Fruit fly (Drosophila melanogaster) whole organism, embryonic: ENCODE data around the gene SelT.

Experiments used
- Bdp1 ChIP-seq: fragments of 200-800 bp; sonication (Bioruptor generic); optimal IDR thresholded peaks from 3 replicates; lab custom pipeline; 2016; ENCODE audit warnings: missing biosample characterization, missing genetic modification characterization
- Bgb ChIP-seq: fragments of 200-800 bp; sonication (Bioruptor generic); IDR thresholded peaks from 2 replicates; pipeline ENCODE4 v1.3.6; 2022; ENCODE audit warnings: missing biosample characterization, missing genetic modification characterization; ENCODE audit not compliant: partially characterized antibody
- CG11504 ChIP-seq: fragments of 200-800 bp; sonication (Bioruptor generic); optimal IDR thresholded peaks from 3 replicates; lab custom pipeline; 2019; ENCODE audit warnings: missing biosample characterization, mild to moderate bottlenecking, missing genetic modification characterization, moderate library complexity
- CG11560 ChIP-seq: fragments of 200-800 bp; sonication (Bioruptor generic); IDR thresholded peaks from 3 replicates; pipeline ENCODE4 v1.3.6; 2022; ENCODE audit warnings: missing biosample characterization, missing genetic modification characterization
- CG11695 ChIP-seq: fragments of 200-800 bp; sonication (Bioruptor generic); IDR thresholded peaks from 3 replicates; pipeline ENCODE4 v1.3.6; 2022; ENCODE audit warnings: missing biosample characterization, missing genetic modification characterization
- CG12391 ChIP-seq: fragments of 200-800 bp; sonication (Bioruptor generic); optimal IDR thresholded peaks from 3 replicates; lab custom pipeline; 2018; ENCODE audit warnings: missing biosample characterization, mild to moderate bottlenecking, missing genetic modification characterization, moderate library complexity
- CG13894 ChIP-seq: fragments of 200-800 bp; sonication (Bioruptor generic); optimal IDR thresholded peaks from 3 replicates; lab custom pipeline; 2018; ENCODE audit warnings: missing biosample characterization, mild to moderate bottlenecking, missing genetic modification characterization, moderate library complexity
- CG14050 ChIP-seq: fragments of 200-800 bp; sonication (Bioruptor generic); IDR thresholded peaks from 3 replicates; pipeline ENCODE4 v1.3.6; 2022; ENCODE audit warnings: missing biosample characterization, missing genetic modification characterization
- CG14860 ChIP-seq: fragments of 200-800 bp; sonication (Bioruptor generic); IDR thresholded peaks from 3 replicates; pipeline ENCODE4 v1.3.6; 2022; ENCODE audit warnings: missing biosample characterization, missing genetic modification characterization; ENCODE audit not compliant: partially characterized antibody
- CG14965 ChIP-seq: fragments of 200-800 bp; sonication (Bioruptor generic); optimal IDR thresholded peaks from 2 replicates; lab custom pipeline; 2016; ENCODE audit warnings: missing biosample characterization, missing genetic modification characterization, borderline replicate concordance
- CG15514 ChIP-seq: fragments of 200-800 bp; sonication (Bioruptor generic); optimal IDR thresholded peaks from 3 replicates; lab custom pipeline; 2017; ENCODE audit warnings: missing biosample characterization, missing genetic modification characterization, mild to moderate bottlenecking, moderate library complexity, missing genetic modification reagents
- CG16813 ChIP-seq: fragments of 200-800 bp; sonication (Bioruptor generic); IDR thresholded peaks from 3 replicates; pipeline ENCODE4 v1.3.6; 2022; ENCODE audit warnings: missing biosample characterization, missing genetic modification characterization; ENCODE audit not compliant: partially characterized antibody
- CG17328 ChIP-seq: fragments of 200-800 bp; sonication (Bioruptor generic); IDR thresholded peaks from 2 replicates; pipeline ENCODE4 v1.3.6; 2022; ENCODE audit warnings: missing biosample characterization, missing genetic modification characterization
- CG17802 ChIP-seq: fragments of 200-800 bp; sonication (Bioruptor generic); optimal IDR thresholded peaks from 2 replicates; lab custom pipeline; 2018; ENCODE audit warnings: missing biosample characterization, mild to moderate bottlenecking, missing genetic modification characterization, moderate library complexity
- CG17912 ChIP-seq: fragments of 200-800 bp; sonication (Bioruptor generic); optimal IDR thresholded peaks from 2 replicates; lab custom pipeline; 2018; ENCODE audit warnings: missing biosample characterization, mild to moderate bottlenecking, missing genetic modification characterization
- CG2202 ChIP-seq: fragments of 200-800 bp; sonication (Bioruptor generic); optimal IDR thresholded peaks from 2 replicates; lab custom pipeline; 2018; ENCODE audit warnings: missing biosample characterization, mild to moderate bottlenecking, missing genetic modification characterization
- CG3281 ChIP-seq: fragments of 200-800 bp; sonication (Bioruptor generic); optimal IDR thresholded peaks from 3 replicates; lab custom pipeline; 2017; ENCODE audit warnings: missing biosample characterization, mild to moderate bottlenecking, missing genetic modification characterization
- CG34224 ChIP-seq: fragments of 200-800 bp; sonication (Bioruptor generic); IDR thresholded peaks from 3 replicates; pipeline ENCODE4 v1.3.6; 2022; ENCODE audit warnings: missing biosample characterization, missing genetic modification characterization; ENCODE audit not compliant: partially characterized antibody
- CG34376 ChIP-seq: fragments of 200-800 bp; sonication (Bioruptor generic); optimal IDR thresholded peaks from 2 replicates; lab custom pipeline; 2018; ENCODE audit warnings: missing biosample characterization, mild to moderate bottlenecking, missing genetic modification characterization
- CG34422 ChIP-seq: fragments of 200-800 bp; sonication (Bioruptor generic); IDR thresholded peaks from 3 replicates; pipeline ENCODE4 v1.3.6; 2022; ENCODE audit warnings: missing biosample characterization, missing genetic modification characterization
- CG3847 ChIP-seq: fragments of 200-800 bp; sonication (Bioruptor generic); IDR thresholded peaks from 2 replicates; pipeline ENCODE4 v1.3.6; 2022; ENCODE audit warnings: missing biosample characterization, missing genetic modification characterization
- CG4707 ChIP-seq: fragments of 200-800 bp; sonication (Bioruptor generic); optimal IDR thresholded peaks from 2 replicates; lab custom pipeline; 2018; ENCODE audit warnings: missing biosample characterization, mild to moderate bottlenecking, missing genetic modification characterization, moderate library complexity
- CG7745 ChIP-seq: fragments of 200-800 bp; sonication (Bioruptor generic); optimal IDR thresholded peaks from 2 replicates; lab custom pipeline; 2018; ENCODE audit warnings: missing biosample characterization, mild to moderate bottlenecking, missing genetic modification characterization, moderate library complexity
- CG7987 ChIP-seq: fragments of 200-800 bp; sonication (Bioruptor generic); optimal IDR thresholded peaks from 2 replicates; lab custom pipeline; 2018; ENCODE audit warnings: missing biosample characterization, mild to moderate bottlenecking, missing genetic modification characterization, moderate library complexity
- CG8290 ChIP-seq, 3 experiments: fragments of 200-800 bp; sonication (Bioruptor generic); optimal IDR thresholded peaks; 2 replicates each; lab custom pipeline; 2016 to 2019; ENCODE audit warnings: missing biosample characterization in 3 of 3, missing genetic modification characterization in 3 of 3, mild to moderate bottlenecking in 2 of 3, moderate library complexity in 1 of 3
- CG9797 ChIP-seq: fragments of 200-800 bp; sonication (Bioruptor generic); optimal IDR thresholded peaks from 3 replicates; lab custom pipeline; 2018; ENCODE audit warnings: missing biosample characterization, mild to moderate bottlenecking, missing genetic modification characterization
- CG9817 ChIP-seq: fragments of 200-800 bp; sonication (Bioruptor generic); optimal IDR thresholded peaks from 2 replicates; lab custom pipeline; 2018; ENCODE audit warnings: missing biosample characterization, mild to moderate bottlenecking, missing genetic modification characterization, moderate library complexity
- Fer1 ChIP-seq: fragments of 200-800 bp; sonication (Bioruptor generic); optimal IDR thresholded peaks from 2 replicates; lab custom pipeline; 2017; ENCODE audit warnings: missing biosample characterization, mild to moderate bottlenecking, missing genetic modification characterization
- Fer3 ChIP-seq: fragments of 200-800 bp; sonication (Bioruptor generic); optimal IDR thresholded peaks from 2 replicates; lab custom pipeline; 2018; ENCODE audit warnings: missing biosample characterization, mild to moderate bottlenecking, missing genetic modification characterization, moderate library complexity
- HLH4C ChIP-seq: fragments of 200-800 bp; sonication (Bioruptor generic); IDR thresholded peaks from 3 replicates; pipeline ENCODE4 v1.3.6; 2022; ENCODE audit warnings: missing biosample characterization, missing genetic modification characterization; ENCODE audit not compliant: partially characterized antibody
- Hmr ChIP-seq: fragments of 200-800 bp; sonication (Bioruptor generic); optimal IDR thresholded peaks from 3 replicates; lab custom pipeline; 2017; ENCODE audit warnings: mild to moderate bottlenecking, missing biosample characterization, missing genetic modification reagents, missing genetic modification characterization
- Myb ChIP-seq: fragments of 200-800 bp; sonication (Bioruptor generic); optimal IDR thresholded peaks from 2 replicates; lab custom pipeline; 2016; ENCODE audit warnings: missing biosample characterization, missing genetic modification characterization
- Sry-β ChIP-seq: fragments of 200-800 bp; sonication (Bioruptor generic); optimal IDR thresholded peaks from 2 replicates; lab custom pipeline; 2018; ENCODE audit warnings: missing biosample characterization, mild to moderate bottlenecking, missing genetic modification characterization, moderate library complexity
- YL-1 ChIP-seq: fragments of 200-800 bp; sonication (Bioruptor generic); optimal IDR thresholded peaks from 3 replicates; lab custom pipeline; 2017; ENCODE audit warnings: missing biosample characterization, mild to moderate bottlenecking, missing genetic modification characterization
- fd102C ChIP-seq: fragments of 200-800 bp; sonication (Bioruptor generic); optimal IDR thresholded peaks from 2 replicates; lab custom pipeline; 2018; ENCODE audit warnings: missing biosample characterization, mild to moderate bottlenecking, missing genetic modification characterization, moderate library complexity
- ftz-f1 ChIP-seq: fragments of 200-800 bp; sonication (Bioruptor generic); optimal IDR thresholded peaks from 2 replicates; lab custom pipeline; 2016; ENCODE audit warnings: missing biosample characterization, missing genetic modification characterization
- gem ChIP-seq: fragments of 200-800 bp; sonication (Bioruptor generic); optimal IDR thresholded peaks from 2 replicates; lab custom pipeline; 2019; ENCODE audit warnings: missing biosample characterization, mild to moderate bottlenecking, missing genetic modification characterization, moderate library complexity
- grau ChIP-seq: fragments of 200-800 bp; optimal IDR thresholded peaks from 3 replicates; lab custom pipeline; 2019; ENCODE audit warnings: missing biosample characterization, mild to moderate bottlenecking, missing genetic modification characterization, moderate library complexity
- gsb ChIP-seq: fragments of 200-800 bp; sonication (Bioruptor generic); IDR thresholded peaks from 2 replicates; pipeline ENCODE4 v1.3.6; 2022; ENCODE audit warnings: missing biosample characterization, missing genetic modification characterization
- inv ChIP-seq: fragments of 200-800 bp; sonication (Bioruptor generic); IDR thresholded peaks from 2 replicates; pipeline ENCODE4 v1.3.6; 2022; ENCODE audit warnings: missing biosample characterization, missing genetic modification characterization; ENCODE audit not compliant: partially characterized antibody
- lilli ChIP-seq: fragments of 200-800 bp; sonication (Bioruptor generic); optimal IDR thresholded peaks from 3 replicates; lab custom pipeline; 2016; ENCODE audit warnings: missing biosample characterization, missing genetic modification characterization
- nerfin-1 ChIP-seq: fragments of 200-800 bp; sonication (Bioruptor generic); optimal IDR thresholded peaks from 3 replicates; lab custom pipeline; 2019; ENCODE audit warnings: missing biosample characterization, mild to moderate bottlenecking, missing genetic modification characterization, moderate library complexity
- pnt ChIP-seq: fragments of 200-800 bp; sonication (Bioruptor generic); optimal IDR thresholded peaks from 3 replicates; lab custom pipeline; 2016; ENCODE audit warnings: missing biosample characterization, missing genetic modification characterization
- psq ChIP-seq: fragments of 200-800 bp; sonication (Bioruptor generic); optimal IDR thresholded peaks from 2 replicates; lab custom pipeline; 2017; ENCODE audit warnings: missing biosample characterization, missing genetic modification characterization
- slp2 ChIP-seq: fragments of 200-800 bp; sonication (Bioruptor generic); optimal IDR thresholded peaks from 2 replicates; lab custom pipeline; 2016; ENCODE audit warnings: missing biosample characterization, missing genetic modification characterization
- ssp ChIP-seq: fragments of 200-800 bp; sonication (Bioruptor generic); IDR thresholded peaks from 2 replicates; pipeline ENCODE4 v1.3.6; 2022; ENCODE audit warnings: missing biosample characterization, missing genetic modification characterization
- wek ChIP-seq: fragments of 200-800 bp; sonication (Bioruptor generic); optimal IDR thresholded peaks from 3 replicates; lab custom pipeline; 2018; ENCODE audit warnings: missing biosample characterization, mild to moderate bottlenecking, missing genetic modification characterization, moderate library complexity
- zen ChIP-seq: fragments of 200-800 bp; sonication (Bioruptor generic); optimal IDR thresholded peaks from 3 replicates; lab custom pipeline; 2018; ENCODE audit warnings: missing biosample characterization, mild to moderate bottlenecking, missing genetic modification characterization, moderate library complexity

Gene SelT

DNA sequence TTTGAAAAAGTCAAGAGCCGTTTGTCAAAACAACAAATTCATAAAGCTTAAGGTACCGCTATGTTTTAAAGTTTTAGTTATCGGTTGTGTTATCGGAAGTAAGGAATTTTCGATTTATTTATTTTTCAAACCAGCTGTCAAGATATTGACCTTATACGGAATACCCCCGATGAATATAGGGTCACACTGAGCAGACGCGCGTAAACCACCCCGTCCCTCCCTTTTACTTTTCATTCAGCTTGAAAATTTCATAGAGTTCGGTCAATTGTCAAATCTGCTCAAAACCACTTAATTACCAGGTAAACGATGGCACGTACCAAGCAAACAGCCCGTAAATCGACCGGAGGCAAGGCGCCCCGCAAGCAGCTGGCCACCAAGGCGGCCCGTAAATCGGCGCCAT lies 44.2 kb downstream of the SelT start, which contains the start of the genes CG14036 and His3.3A (continued):
- peak; percentile 6 for TF ChIP-seq CG17802
- peak; percentile 74 for TF ChIP-seq ssp
- TF ChIP-seq CG2202 (tag; lab: Kevin White, UChicago) = no peak
- TF ChIP-seq gsb (GFP tag; lab: Robert Waterston, UW) = 0 out of 2 replicates have a peak, but pooled peaks have one; percentile 32
- TF ChIP-seq CG4707 (GFP tag; lab: Kevin White, UChicago) = no peak
- peak; percentile 30 for TF ChIP-seq ftz-f1 (GFP tag; lab: Kevin White, UChicago)
- peak; percentile 42 for TF ChIP-seq CG12391
- peak; percentile 35; the same call in 1 of the 2 replicates for TF ChIP-seq CG3847 (GFP tag; lab: Robert Waterston, UW)
- no peak for TF ChIP-seq slp2 (GFP tag; lab: Kevin White, UChicago)
- peak; percentile 58; the same call in 2 of the 3 replicates for TF ChIP-seq CG14860 (GFP tag; lab: Robert Waterston, UW)
- peak; percentile 48 for TF ChIP-seq Fer1 (GFP tag; lab: Kevin White, UChicago)
- no peak for TF ChIP-seq CG14050 (GFP tag; lab: Robert Waterston, UW)
- TF ChIP-seq CG17912 (GFP tag; lab: Kevin White, UChicago) = no peak
- TF ChIP-seq psq (GFP tag; lab: Kevin White, UChicago) = no peak
- TF ChIP-seq Hmr = peak; percentile 42
- TF ChIP-seq Sry-β = peak; percentile 1
- TF ChIP-seq CG11504 = peak; percentile 18
- peak; percentile 75; the same call in 2 of the 3 replicates for TF ChIP-seq CG34422
- peak; percentile 41 for TF ChIP-seq CG13894 (tag; lab: Kevin White, UChicago)
- peak; percentile 94 for TF ChIP-seq CG11560 (tag; lab: Robert Waterston, UW)
- no peak for TF ChIP-seq CG7745 (tag; lab: Kevin White, UChicago)
- 0 out of 3 replicates have a peak, but pooled peaks have one; percentile 11 for TF ChIP-seq CG11695 (GFP tag; lab: Robert Waterston, UW)
- peak; percentile 79 for TF ChIP-seq HLH4C (GFP tag; lab: Robert Waterston, UW)
- peak; percentile 25 for TF ChIP-seq zen (tag; lab: Kevin White, UChicago)
- peak; percentile 75 for TF ChIP-seq Myb (GFP tag; lab: Kevin White, UChicago)
- TF ChIP-seq Fer3 (tag; lab: Kevin White, UChicago) = no peak
- TF ChIP-seq Bgb = peak; percentile 75
- TF ChIP-seq CG14965 = no peak
- peak; percentile 100 for TF ChIP-seq wek
- peak; percentile 56 for TF ChIP-seq CG3281 (GFP tag; lab: Kevin White, UChicago)
- peak; percentile 42 for TF ChIP-seq CG34376 (GFP tag; lab: Kevin White, UChicago)
- TF ChIP-seq nerfin-1 (tag; lab: Kevin White, UChicago) = peak; percentile 20
- peak; percentile 5 for TF ChIP-seq gem (tag; lab: Kevin White, UChicago)
- TF ChIP-seq CG34224 (GFP tag; lab: Robert Waterston, UW) = peak; percentile 80
- TF ChIP-seq lilli (GFP tag; lab: Kevin White, UChicago) = peak; percentile 38
- TF ChIP-seq grau (tag; lab: Kevin White, UChicago) = peak; percentile 15
- TF ChIP-seq inv (GFP tag; lab: Robert Waterston, UW) = peak; percentile 43; the same call in 1 of the 2 replicates
- 0 out of 2 replicates have a peak, but pooled peaks have one; percentile 21 for TF ChIP-seq CG17328 (GFP tag; lab: Robert Waterston, UW)
- TF ChIP-seq CG9817 (tag; lab: Kevin White, UChicago) = peak; percentile 11
- TF ChIP-seq fd102C (GFP tag; lab: Kevin White, UChicago) = no peak
- peak; percentile 63 for TF ChIP-seq YL-1
- TF ChIP-seq pnt = no peak
- peak; percentile 27 for TF ChIP-seq CG7987 (GFP tag; lab: Kevin White, UChicago)
- peak; percentile 97 for TF ChIP-seq CG9797 (GFP tag; lab: Kevin White, UChicago)
- peak; percentile 82 for TF ChIP-seq CG15514 (GFP tag; lab: Kevin White, UChicago)
- TF ChIP-seq CG16813 (GFP tag; lab: Robert Waterston, UW) = peak; percentile 69
- TF ChIP-seq CG8290 (GFP tag; optimal IDR thresholded peaks at IDR 0.05; lab: Kevin White, UChicago) = no peak
- peak in 1 of 2 experiments; percentile 75 for TF ChIP-seq CG8290 (tag; optimal IDR thresholded peaks at IDR 0.05; lab: Kevin White, UChicago)
- no peak for TF ChIP-seq Bdp1
